Fruit fly (Drosophila melanogaster): Measurements from ENCODE around the gene ATPsynO.

- TF ChIP-seq insv (optimal IDR thresholded peaks at IDR 0.05): no peak
- TF ChIP-seq Sin3A (optimal IDR thresholded peaks at IDR 0.05): no peak
- TF ChIP-seq h (optimal IDR thresholded peaks at IDR 0.05): no peak
- TF ChIP-seq Myc (optimal IDR thresholded peaks at IDR 0.05): no peak
- TF ChIP-seq ttk (optimal IDR thresholded peaks at IDR 0.05): no peak
- no peak for TF ChIP-seq psq (optimal IDR thresholded peaks at IDR 0.05)
Measured at dm6 chr3R:15246601-15247000, 18.8 kb upstream of the ATPsynO start.

Measured in Kc167 (cell line).